Worm (Caenorhabditis elegans) whole organism, midembryonic: ENCODE measurements around the gene npr-22.

ENCODE experiments used
- cog-1 ChIP-seq: sonication (generic microtip); optimal IDR thresholded peaks from 2 replicates; lab custom pipeline; 2016; ENCODE audit warnings: missing genetic modification characterization, missing compliant biosample characterization
- tab-1 ChIP-seq: fragments of 200-800 bp; sonication (Bioruptor generic); IDR thresholded peaks from 2 replicates; pipeline ENCODE4 v1.3.6; 2022; ENCODE audit warnings: missing genetic modification characterization, missing compliant biosample characterization
- ztf-23 ChIP-seq: fragments of 200-800 bp; sonication (Bioruptor generic); IDR thresholded peaks from 2 replicates; pipeline ENCODE4 v1.3.6; 2022; ENCODE audit warnings: missing genetic modification reagents, missing genetic modification characterization, missing compliant biosample characterization

ce11 chrIV:8587057-8587456, 27.8 kb downstream of the npr-22 start:
- TF ChIP-seq cog-1 (tag; lab: Kevin White, UChicago), result no peak
- no peak for TF ChIP-seq ztf-23 (GFP tag; lab: Robert Waterston, UW)
- TF ChIP-seq tab-1, result no peak
